Worm (Caenorhabditis elegans): ENCODE results near the gene Y75D11A.3.
"Not testable (repeated sequence)": the region's sequence is repeated elsewhere in the genome, so short reads cannot be mapped to it uniquely, and the experiment has no call there.

The Y75D11A.3 gene

DNA sequence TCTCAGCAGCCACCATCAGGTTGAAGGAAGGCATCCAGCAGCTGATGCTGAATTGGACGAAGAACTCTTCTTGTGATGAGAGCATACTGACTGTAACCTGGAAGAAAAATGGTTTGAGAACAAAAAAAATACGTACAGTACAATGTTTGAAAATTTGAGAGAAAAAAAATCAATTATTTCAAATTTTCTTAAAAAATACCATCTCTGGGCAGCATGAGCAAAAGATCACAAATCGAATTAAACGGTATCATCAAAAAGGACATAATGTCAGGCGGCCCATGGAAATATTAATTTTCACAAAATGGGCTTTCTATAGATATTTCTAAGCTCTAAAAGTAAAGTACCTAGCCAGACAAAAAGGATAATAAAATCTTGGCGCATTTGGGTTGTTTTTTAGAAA is at the start of gene Y75D11A.3:
Gene Y75D11A.3 (minus strand): TSS at position 101 of the 400 bp plus-strand sequence.
- not testable (repeated sequence) for TF ChIP-seq elt-2, skn-1, elt-3 (tag; optimal IDR thresholded peaks at IDR 0.05)

DNA sequence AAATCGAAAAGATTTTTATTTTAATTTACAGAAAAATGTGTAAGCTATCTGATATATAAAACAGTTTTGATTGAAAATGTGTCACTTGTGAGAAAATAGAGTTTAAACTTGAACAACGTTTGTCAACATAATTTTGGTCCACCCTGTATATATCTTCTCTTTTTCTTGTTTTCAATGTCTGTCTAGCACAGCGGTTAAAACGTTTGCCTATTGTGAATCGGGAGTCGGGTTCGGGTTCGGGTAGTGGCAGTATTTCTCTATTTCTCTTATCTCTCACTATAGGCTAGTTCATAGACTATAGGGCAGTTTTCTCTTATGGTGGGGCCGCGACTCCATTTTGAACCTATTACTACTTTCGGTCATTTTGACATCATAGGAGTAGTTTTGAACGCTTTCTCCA is 45.1 kb upstream of the Y75D11A.3 start:
- TF ChIP-seq ceh-9 (tag; optimal IDR thresholded peaks at IDR 0.05) = no peak
- TF ChIP-seq elt-2 (tag; optimal IDR thresholded peaks at IDR 0.05) = no peak
- no peak for TF ChIP-seq fos-1 (tag; optimal IDR thresholded peaks at IDR 0.05)
- no peak for TF ChIP-seq nhr-11 (tag; optimal IDR thresholded peaks at IDR 0.05)
- TF ChIP-seq jun-1 (tag; optimal IDR thresholded peaks at IDR 0.05) = no peak
- no peak for TF ChIP-seq ztf-4 (tag; optimal IDR thresholded peaks at IDR 0.05)
- no peak for TF ChIP-seq zag-1 (tag; optimal IDR thresholded peaks at IDR 0.05)
- TF ChIP-seq lsy-12 (tag; optimal IDR thresholded peaks at IDR 0.05) = no peak
- no peak for TF ChIP-seq tbx-2 (tag; optimal IDR thresholded peaks at IDR 0.05)
- no peak for TF ChIP-seq nhr-28 (tag; optimal IDR thresholded peaks at IDR 0.05)
- no peak for TF ChIP-seq nhr-77 (tag; optimal IDR thresholded peaks at IDR 0.05)
- no peak for TF ChIP-seq mml-1 (tag; optimal IDR thresholded peaks at IDR 0.05)

ce11 chrX:1786607-1787006 is 40.6 kb upstream of the Y75D11A.3 start, which contains the start of gene arg-1:
Gene arg-1 (plus strand): TSS chrX:1786907.
- TF ChIP-seq ceh-9 (tag; optimal IDR thresholded peaks at IDR 0.05) (no peak), R02D3.7 (tag; optimal IDR thresholded peaks at IDR 0.05) (no peak), lin-15B (tag; optimal IDR thresholded peaks at IDR 0.05) (no peak), fkh-10 (GFP tag; optimal IDR thresholded peaks at IDR 0.05) (no peak), nhr-237 (tag; optimal IDR thresholded peaks at IDR 0.05) (no peak), elt-1 (tag; optimal IDR thresholded peaks at IDR 0.05) (no peak), elt-2 (tag; optimal IDR thresholded peaks at IDR 0.05) (no peak), pha-4 (tag; optimal IDR thresholded peaks at IDR 0.05) (no peak), tbx-2 (tag; optimal IDR thresholded peaks at IDR 0.05) (no peak), ztf-11 (tag; optimal IDR thresholded peaks at IDR 0.05) (no peak), nhr-23 (tag; optimal IDR thresholded peaks at IDR 0.05) (no peak), lin-39 (tag; optimal IDR thresholded peaks at IDR 0.05) (no peak), lsy-12 (tag; optimal IDR thresholded peaks at IDR 0.05) (no peak), fos-1 (tag; optimal IDR thresholded peaks at IDR 0.05) (no peak), aly-2 (tag; optimal IDR thresholded peaks at IDR 0.05) (no peak), ceh-28 (tag; optimal IDR thresholded peaks at IDR 0.05) (no peak), nhr-25 (tag; optimal IDR thresholded peaks at IDR 0.05) (no peak), nhr-43 (tag; optimal IDR thresholded peaks at IDR 0.05; ENCODE audit: poor library complexity, severe bottlenecking) (no peak)

- no peak for TF ChIP-seq nhr-25 (tag; optimal IDR thresholded peaks at IDR 0.05)
- TF ChIP-seq nfya-1 (tag; optimal IDR thresholded peaks at IDR 0.05; ENCODE audit: insufficient read depth) = no peak
- no peak for TF ChIP-seq eor-1 (tag; optimal IDR thresholded peaks at IDR 0.05)
- TF ChIP-seq fkh-10 (GFP tag; optimal IDR thresholded peaks at IDR 0.05) = no peak
- no peak for TF ChIP-seq nhr-43 (tag; optimal IDR thresholded peaks at IDR 0.05; ENCODE audit: poor library complexity, severe bottlenecking)
- no peak for TF ChIP-seq hmg-11 (tag; optimal IDR thresholded peaks at IDR 0.05)
- no peak for TF ChIP-seq skn-1 (tag; optimal IDR thresholded peaks at IDR 0.05)
- TF ChIP-seq elt-3 (tag; optimal IDR thresholded peaks at IDR 0.05) = no peak
- no peak for TF ChIP-seq fos-1 (tag; optimal IDR thresholded peaks at IDR 0.05)
Measured at ce11 chrX:1785692-1786091, 39.7 kb upstream of the Y75D11A.3 start.

ce11 chrX:1777988-1778387 is 32.0 kb upstream of the Y75D11A.3 start, which contains the start of gene elc-2:
Gene elc-2 (minus strand): TSS chrX:1778088.
- TF ChIP-seq nhr-23 (tag; optimal IDR thresholded peaks at IDR 0.05) (no peak), R02D3.7 (tag; optimal IDR thresholded peaks at IDR 0.05) (no peak)

DNA sequence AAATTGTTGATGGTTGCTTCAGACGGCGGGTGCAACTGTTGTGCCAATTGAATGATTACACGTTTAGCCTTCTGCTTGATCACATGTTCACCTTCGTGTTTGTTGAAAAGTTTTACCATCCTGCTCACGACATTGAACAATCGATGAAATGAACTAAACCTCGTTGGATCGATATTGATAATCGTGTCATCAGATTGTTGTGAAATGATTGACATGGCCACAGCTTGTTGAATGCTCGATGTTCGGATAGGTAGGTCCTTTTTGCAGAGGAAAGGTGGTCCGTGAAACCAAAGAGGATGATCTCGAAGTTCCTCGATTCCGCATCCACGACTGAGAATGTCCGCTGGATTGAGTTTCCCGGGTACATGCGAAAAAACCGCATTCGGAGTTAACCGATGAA is 23.6 kb upstream of the Y75D11A.3 start:
- TF ChIP-seq snpc-4 (tag; optimal IDR thresholded peaks at IDR 0.05) (no peak), nhr-25 (tag; optimal IDR thresholded peaks at IDR 0.05) (no peak), nhr-23 (tag; optimal IDR thresholded peaks at IDR 0.05) (no peak), pha-4 (tag; optimal IDR thresholded peaks at IDR 0.05) (no peak), nhr-76 (tag; optimal IDR thresholded peaks at IDR 0.05) (no peak), fos-1 (tag; optimal IDR thresholded peaks at IDR 0.05) (no peak), lin-39 (tag; optimal IDR thresholded peaks at IDR 0.05) (no peak), skn-1 (tag; optimal IDR thresholded peaks at IDR 0.05) (no peak), daf-12 (tag; optimal IDR thresholded peaks at IDR 0.05) (no peak), jun-1 (tag; optimal IDR thresholded peaks at IDR 0.05) (no peak), ceh-16 (tag; optimal IDR thresholded peaks at IDR 0.05) (no peak), hmg-11 (tag; optimal IDR thresholded peaks at IDR 0.05) (no peak), fkh-10 (GFP tag; optimal IDR thresholded peaks at IDR 0.05) (no peak)

All from whole organism, L3 larva.